Fruit fly (Drosophila melanogaster) whole organism, wandering third instar larva: ENCODE measurements around the gene CG42718.

ENCODE experiments used
- Abd-B ChIP-seq: fragments of >200 bp; optimal IDR thresholded peaks from 2 replicates; lab custom pipeline; 2017; ENCODE audit warnings: missing biosample characterization, missing genetic modification characterization
- ey ChIP-seq: fragments of 200-800 bp; sonication (Bioruptor generic); optimal IDR thresholded peaks from 2 replicates; lab custom pipeline; 2016; ENCODE audit warnings: missing biosample characterization, missing genetic modification characterization
- h ChIP-seq: fragments of 200-800 bp; sonication (Bioruptor generic); optimal IDR thresholded peaks from 3 replicates; lab custom pipeline; 2016; ENCODE audit warnings: missing biosample characterization, mild to moderate bottlenecking, missing genetic modification characterization
- woc ChIP-seq: sonication (Bioruptor generic); optimal IDR thresholded peaks from 2 replicates; lab custom pipeline; 2016; ENCODE audit warnings: missing biosample characterization, mild to moderate bottlenecking, missing genetic modification characterization

DNA sequence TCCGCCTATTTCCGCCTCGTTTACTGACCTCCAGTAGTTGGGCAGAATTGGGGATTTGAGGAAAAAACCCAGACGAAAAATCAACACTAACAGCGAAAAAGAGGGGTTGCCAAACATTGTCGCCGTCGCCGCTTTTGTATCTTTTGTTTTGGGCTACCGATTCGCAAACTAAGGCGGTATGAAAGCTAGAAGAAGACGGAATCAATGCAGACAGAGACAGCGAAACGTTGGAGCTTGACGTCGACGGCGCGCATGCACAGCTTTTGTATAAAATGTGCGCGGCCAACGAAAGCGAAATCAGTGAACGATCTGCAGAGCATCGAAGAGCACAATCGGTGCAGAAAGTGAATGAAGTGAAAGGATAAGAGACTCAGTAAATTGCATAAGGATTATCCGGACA is 17.6 kb upstream of the CG42718 start, which contains the start of gene CG4998:
- no peak for TF ChIP-seq ey (GFP tag; lab: Kevin White, UChicago)
- TF ChIP-seq Abd-B (GFP tag; lab: Kevin White, UChicago) = no peak
- no peak for TF ChIP-seq woc
- TF ChIP-seq h (GFP tag; lab: Kevin White, UChicago) = no peak
